Fruit fly (Drosophila melanogaster) whole organism, adult: ENCODE data around the gene PH4alphaNE1.

ENCODE experiments used
- CG11617 ChIP-seq: fragments of 200-800 bp; sonication (Bioruptor generic); optimal IDR thresholded peaks from 2 replicates; lab custom pipeline; 2017; ENCODE audit warnings: mild to moderate bottlenecking, missing biosample characterization, missing genetic modification reagents, missing genetic modification characterization
- CG12768 ChIP-seq: fragments of 200-800 bp; sonication (Bioruptor generic); optimal IDR thresholded peaks from 2 replicates; lab custom pipeline; 2017; ENCODE audit warnings: missing biosample characterization, missing genetic modification characterization, mild to moderate bottlenecking, moderate library complexity, missing genetic modification reagents
- CG14711 ChIP-seq: fragments of 200-800 bp; sonication (Bioruptor generic); optimal IDR thresholded peaks from 2 replicates; lab custom pipeline; 2018; ENCODE audit warnings: missing biosample characterization, mild to moderate bottlenecking, missing genetic modification characterization, moderate library complexity
- CG1620 ChIP-seq: fragments of 200-800 bp; sonication (Bioruptor generic); optimal IDR thresholded peaks from 2 replicates; lab custom pipeline; 2016; ENCODE audit warnings: missing biosample characterization, missing genetic modification characterization
- CG33017 ChIP-seq: fragments of 200-800 bp; sonication (Bioruptor generic); optimal IDR thresholded peaks from 2 replicates; lab custom pipeline; 2018; ENCODE audit warnings: missing biosample characterization, mild to moderate bottlenecking, missing genetic modification characterization, moderate library complexity
- CG5204 ChIP-seq: fragments of 200-800 bp; sonication (Bioruptor generic); optimal IDR thresholded peaks from 2 replicates; lab custom pipeline; 2016; ENCODE audit warnings: missing biosample characterization, missing genetic modification characterization
- CG7045 ChIP-seq: fragments of 200-800 bp; sonication (Bioruptor generic); optimal IDR thresholded peaks from 2 replicates; lab custom pipeline; 2017; ENCODE audit warnings: missing biosample characterization, mild to moderate bottlenecking, missing genetic modification characterization
- CG7101 ChIP-seq: fragments of 200-800 bp; sonication (Bioruptor generic); optimal IDR thresholded peaks from 2 replicates; lab custom pipeline; 2018; ENCODE audit warnings: missing biosample characterization, mild to moderate bottlenecking, missing genetic modification characterization, moderate library complexity
- Clk ChIP-seq: fragments of 200-800 bp; sonication (Bioruptor generic); optimal IDR thresholded peaks from 2 replicates; lab custom pipeline; 2017; ENCODE audit warnings: missing biosample characterization, missing genetic modification characterization
- Crg-1 ChIP-seq: fragments of 200-800 bp; sonication (Bioruptor generic); optimal IDR thresholded peaks from 2 replicates; lab custom pipeline; 2016; ENCODE audit warnings: missing biosample characterization, missing genetic modification characterization
- Hr96 ChIP-seq: fragments of 200-800 bp; sonication (Bioruptor generic); optimal IDR thresholded peaks from 2 replicates; lab custom pipeline; 2016; ENCODE audit warnings: missing biosample characterization, missing genetic modification characterization
- Mnt ChIP-seq: fragments of 200-800 bp; sonication (Bioruptor generic); optimal IDR thresholded peaks from 2 replicates; lab custom pipeline; 2016; ENCODE audit warnings: missing biosample characterization, mild to moderate bottlenecking, missing genetic modification characterization
- bab1 ChIP-seq: fragments of 200-800 bp; sonication (Bioruptor generic); optimal IDR thresholded peaks from 3 replicates; lab custom pipeline; 2019; ENCODE audit warnings: missing biosample characterization, mild to moderate bottlenecking, missing genetic modification characterization, moderate library complexity
- cic ChIP-seq: fragments of 200-800 bp; sonication (Bioruptor generic); optimal IDR thresholded peaks from 2 replicates; lab custom pipeline; 2017; ENCODE audit warnings: missing biosample characterization, mild to moderate bottlenecking, missing genetic modification characterization, moderate library complexity
- cnc ChIP-seq, 2 experiments: fragments of >200 bp; optimal IDR thresholded peaks; 2 replicates each; lab custom pipeline; 2017
- kay ChIP-seq: fragments of 200-800 bp; sonication (Bioruptor generic); peaks from one replicate; lab custom pipeline; 2016; ENCODE audit warnings: missing biosample characterization, missing genetic modification characterization, borderline replicate concordance
- ovo ChIP-seq: fragments of 200-800 bp; sonication (Bioruptor generic); optimal IDR thresholded peaks from 2 replicates; lab custom pipeline; 2016; ENCODE audit warnings: missing biosample characterization, missing genetic modification characterization
- pad ChIP-seq: fragments of 200-800 bp; sonication (Bioruptor generic); optimal IDR thresholded peaks from 3 replicates; lab custom pipeline; 2017; ENCODE audit warnings: missing biosample characterization, missing genetic modification characterization, mild to moderate bottlenecking, moderate library complexity, missing genetic modification reagents
- tj ChIP-seq: fragments of 200-800 bp; sonication (Bioruptor generic); optimal IDR thresholded peaks from 3 replicates; lab custom pipeline; 2017; ENCODE audit warnings: missing biosample characterization, mild to moderate bottlenecking, missing genetic modification characterization, moderate library complexity
- toe ChIP-seq: fragments of 200-800 bp; sonication (Bioruptor generic); optimal IDR thresholded peaks from 2 replicates; lab custom pipeline; 2016; ENCODE audit warnings: missing biosample characterization, missing genetic modification characterization

The PH4alphaNE1 gene

dm6 chr3R:30503406-30503805 lies 3.3 kb upstream of the PH4alphaNE1 start, which contains the start of gene CG31371:
CG31371 (minus strand) TSS chr3R:30503506.
- TF ChIP-seq CG5204 (GFP tag; lab: Kevin White, UChicago) = no peak
- no peak for TF ChIP-seq ovo (GFP tag; lab: Kevin White, UChicago)
- no peak for TF ChIP-seq CG1620 (GFP tag; lab: Kevin White, UChicago)
- TF ChIP-seq pad (GFP tag; lab: Kevin White, UChicago) = no peak
- TF ChIP-seq CG11617 (GFP tag; lab: Kevin White, UChicago) = no peak
- no peak for TF ChIP-seq CG12768 (GFP tag; lab: Kevin White, UChicago)
- TF ChIP-seq Clk = no peak
- no peak for TF ChIP-seq CG14711 (tag; lab: Kevin White, UChicago)
- no peak for TF ChIP-seq toe (GFP tag; lab: Kevin White, UChicago)

- TF ChIP-seq CG12768 (GFP tag; lab: Kevin White, UChicago) (no peak), kay (GFP tag; lab: Kevin White, UChicago) (no peak), bab1 (no peak), Crg-1 (GFP tag; lab: Kevin White, UChicago) (no peak), pad (GFP tag; lab: Kevin White, UChicago) (no peak), CG5204 (GFP tag; lab: Kevin White, UChicago) (no peak), CG7045 (GFP tag; lab: Kevin White, UChicago) (no peak), cic (no peak), CG14711 (tag; lab: Kevin White, UChicago) (no peak), toe (GFP tag; lab: Kevin White, UChicago) (no peak), CG33017 (no peak), Clk (no peak), CG11617 (GFP tag; lab: Kevin White, UChicago) (no peak), Mnt (GFP tag; lab: Kevin White, UChicago) (no peak), CG7101 (tag; lab: Kevin White, UChicago) (no peak), Hr96 (GFP tag; lab: Kevin White, UChicago) (no peak), tj (GFP tag; lab: Kevin White, UChicago) (no peak)
Measured at dm6 chr3R:30501174-30501573, 1.0 kb upstream of the PH4alphaNE1 start.

dm6 chr3R:30496103-30496858 lies 3.8 kb downstream of the PH4alphaNE1 start, which contains the start of gene PH4alphaMP:
PH4alphaMP (minus strand) TSS chr3R:30496153.
- TF ChIP-seq cnc (optimal IDR thresholded peaks at IDR 0.05; lab: Kevin White, UChicago) (no peak), ovo (GFP tag; lab: Kevin White, UChicago) (no peak), CG33017 (no peak), CG1620 (GFP tag; lab: Kevin White, UChicago) (no peak), tj (GFP tag; lab: Kevin White, UChicago) (no peak), Crg-1 (GFP tag; lab: Kevin White, UChicago) (no peak), kay (GFP tag; lab: Kevin White, UChicago) (no peak), CG7101 (tag; lab: Kevin White, UChicago) (no peak), CG5204 (GFP tag; lab: Kevin White, UChicago) (no peak), toe (GFP tag; lab: Kevin White, UChicago) (no peak), pad (GFP tag; lab: Kevin White, UChicago) (no peak), CG11617 (GFP tag; lab: Kevin White, UChicago) (no peak), bab1 (no peak), CG7045 (GFP tag; lab: Kevin White, UChicago) (no peak), cic (no peak), CG14711 (tag; lab: Kevin White, UChicago) (no peak), Hr96 (GFP tag; lab: Kevin White, UChicago) (no peak), Clk (no peak), Mnt (GFP tag; lab: Kevin White, UChicago) (no peak), CG12768 (GFP tag; lab: Kevin White, UChicago) (no peak)

- TF ChIP-seq cnc (optimal IDR thresholded peaks at IDR 0.05; lab: Kevin White, UChicago) (no peak), CG14711 (tag; lab: Kevin White, UChicago) (no peak), CG12768 (GFP tag; lab: Kevin White, UChicago) (no peak), pad (GFP tag; lab: Kevin White, UChicago) (no peak), CG11617 (GFP tag; lab: Kevin White, UChicago) (no peak), Hr96 (GFP tag; lab: Kevin White, UChicago) (no peak), Mnt (GFP tag; lab: Kevin White, UChicago) (no peak), CG5204 (GFP tag; lab: Kevin White, UChicago) (no peak), Clk (no peak), CG33017 (no peak), kay (GFP tag; lab: Kevin White, UChicago) (no peak), ovo (GFP tag; lab: Kevin White, UChicago) (no peak), CG1620 (GFP tag; lab: Kevin White, UChicago) (no peak), toe (GFP tag; lab: Kevin White, UChicago) (no peak), CG7045 (GFP tag; lab: Kevin White, UChicago) (no peak), CG7101 (tag; lab: Kevin White, UChicago) (no peak), tj (GFP tag; lab: Kevin White, UChicago) (no peak), cic (no peak), bab1 (no peak), Crg-1 (GFP tag; lab: Kevin White, UChicago) (no peak)
Measured at dm6 chr3R:30489797-30490196, 10.3 kb downstream of the PH4alphaNE1 start, which contains the start of gene PH4alphaSG2. PH4alphaSG2 (plus strand) TSS chr3R:30490074.

- TF ChIP-seq CG1620 (GFP tag; lab: Kevin White, UChicago) (no peak), kay (GFP tag; lab: Kevin White, UChicago) (no peak), bab1 (no peak), Hr96 (GFP tag; lab: Kevin White, UChicago) (no peak), tj (GFP tag; lab: Kevin White, UChicago) (no peak), CG33017 (no peak), CG11617 (GFP tag; lab: Kevin White, UChicago) (no peak), cnc (optimal IDR thresholded peaks at IDR 0.05; lab: Kevin White, UChicago) (no peak), Crg-1 (GFP tag; lab: Kevin White, UChicago) (no peak), Mnt (GFP tag; lab: Kevin White, UChicago) (no peak), CG7101 (tag; lab: Kevin White, UChicago) (no peak), CG7045 (GFP tag; lab: Kevin White, UChicago) (no peak), CG14711 (tag; lab: Kevin White, UChicago) (no peak)
Measured at dm6 chr3R:30488663-30489062, 11.5 kb downstream of the PH4alphaNE1 start, which contains the start of gene Jon99Fi. Jon99Fi (plus strand) TSS chr3R:30488963.
